2 fruit fly cellular contexts compared by ENCODE assay signal in genomic region chrX:21368410-21368918, dm6.
A peak's percentile ranks its signal among the peaks of the same experiment; 100 is the strongest.
TF ChIP-seq lines count a peak whose summit lies in the region.

No protein-coding gene starts in this region.

TF ChIP-seq in whole organism, embryonic, 481 proteins besides CTCF, POLR2A, EP300 and RAD21 (continued from another document):
- TF ChIP-seq trem (tag; optimal IDR thresholded peaks at IDR 0.05; lab: Kevin White, UChicago) = peak; percentile 16
- peak in 1 of 2 experiments; percentile 30 for TF ChIP-seq bsh (GFP tag; optimal IDR thresholded peaks at IDR 0.05; lab: Kevin White, UChicago)
- TF ChIP-seq CG7963 (GFP tag; IDR thresholded peaks at IDR 0.05; lab: Robert Waterston, UW; ENCODE audit: partially characterized antibody) = 0 out of 3 replicates have a peak, but pooled peaks have one; percentile 18
- TF ChIP-seq HLH4C (GFP tag; IDR thresholded peaks at IDR 0.05; lab: Robert Waterston, UW; ENCODE audit: partially characterized antibody) = 0 out of 3 replicates have a peak, but pooled peaks have one; percentile 10
- TF ChIP-seq Hr78 (GFP tag; optimal IDR thresholded peaks at IDR 0.05; lab: Kevin White, UChicago) = peak in 1 of 2 experiments; percentile 66
- no peak for TF ChIP-seq CrebB (tag; optimal IDR thresholded peaks at IDR 0.05; lab: Kevin White, UChicago)
- TF ChIP-seq CG7786 (GFP tag; optimal IDR thresholded peaks at IDR 0.05; lab: Kevin White, UChicago) = no peak
- no peak for TF ChIP-seq Fer3 (tag; optimal IDR thresholded peaks at IDR 0.05; lab: Kevin White, UChicago)
- TF ChIP-seq Doc2 (GFP tag; IDR thresholded peaks at IDR 0.05; lab: Robert Waterston, UW) = no peak
- peak; percentile 77 for TF ChIP-seq cg (GFP tag; optimal IDR thresholded peaks at IDR 0.05; lab: Kevin White, UChicago)
- TF ChIP-seq CG32772 (GFP tag; IDR thresholded peaks at IDR 0.05; lab: Robert Waterston, UW) = 0 out of 2 replicates have a peak, but pooled peaks have one; percentile 7
- peak; percentile 34 to 69 for TF ChIP-seq Trl (optimal IDR thresholded peaks at IDR 0.05; lab: Kevin White, UChicago)
- no peak for TF ChIP-seq Trl (GFP tag; optimal IDR thresholded peaks at IDR 0.05; lab: Kevin White, UChicago)
- 0 out of 2 replicates have a peak, but pooled peaks have one; percentile 37 for TF ChIP-seq sna (GFP tag; IDR thresholded peaks at IDR 0.05; lab: Robert Waterston, UW; ENCODE audit: partially characterized antibody)
- TF ChIP-seq ind (GFP tag; optimal IDR thresholded peaks at IDR 0.05; lab: Kevin White, UChicago) = no peak
- no peak for TF ChIP-seq gsb (GFP tag; IDR thresholded peaks at IDR 0.05; lab: Robert Waterston, UW)
- TF ChIP-seq CG8478 (optimal IDR thresholded peaks at IDR 0.05; lab: Kevin White, UChicago) = peak; percentile 33
- TF ChIP-seq da (GFP tag; optimal IDR thresholded peaks at IDR 0.05; lab: Kevin White, UChicago) = peak; percentile 76
- no peak for TF ChIP-seq CG12104 (GFP tag; optimal IDR thresholded peaks at IDR 0.05; lab: Kevin White, UChicago)
- TF ChIP-seq phol (tag; optimal IDR thresholded peaks at IDR 0.05; lab: Kevin White, UChicago) = peak; percentile 4
- peak; percentile 35 for TF ChIP-seq Sry-δ (GFP tag; optimal IDR thresholded peaks at IDR 0.05; lab: Kevin White, UChicago)
- peak; percentile 20; the same call in 1 of the 2 replicates for TF ChIP-seq CG3847 (GFP tag; IDR thresholded peaks at IDR 0.05; lab: Robert Waterston, UW)
- TF ChIP-seq B-H2 (GFP tag; optimal IDR thresholded peaks at IDR 0.05; lab: Kevin White, UChicago) = peak; percentile 25
- 0 out of 3 replicates have a peak, but pooled peaks have one; percentile 23 for TF ChIP-seq Aef1 (GFP tag; IDR thresholded peaks at IDR 0.05; lab: Robert Waterston, UW)
- no peak for TF ChIP-seq org-1 (GFP tag; optimal IDR thresholded peaks at IDR 0.05; lab: Kevin White, UChicago)
- TF ChIP-seq HmgZ (tag; optimal IDR thresholded peaks at IDR 0.05; lab: Kevin White, UChicago) = peak; percentile 36
- TF ChIP-seq eve (GFP tag; optimal IDR thresholded peaks at IDR 0.05; lab: Kevin White, UChicago) = no peak
- TF ChIP-seq nau (GFP tag; optimal IDR thresholded peaks at IDR 0.05; lab: Kevin White, UChicago) = peak; percentile 48
- no peak for TF ChIP-seq Nf-YB (GFP tag; optimal IDR thresholded peaks at IDR 0.05; lab: Kevin White, UChicago)
- TF ChIP-seq Hr3 (GFP tag; optimal IDR thresholded peaks at IDR 0.05; lab: Kevin White, UChicago) = no peak
- TF ChIP-seq sob (GFP tag; IDR thresholded peaks at IDR 0.05; lab: Robert Waterston, UW) = 0 out of 2 replicates have a peak, but pooled peaks have one; percentile 29
- no peak for TF ChIP-seq CG43689 (GFP tag; IDR thresholded peaks at IDR 0.05; lab: Robert Waterston, UW)
- peak; percentile 15 for TF ChIP-seq stwl (tag; optimal IDR thresholded peaks at IDR 0.05; lab: Kevin White, UChicago)
- peak; percentile 32 for TF ChIP-seq Med (GFP tag; lab: Kevin White, UChicago)
- TF ChIP-seq bigmax (GFP tag; optimal IDR thresholded peaks at IDR 0.05; lab: Kevin White, UChicago) = peak; percentile 94
- TF ChIP-seq CG8290 (GFP tag; optimal IDR thresholded peaks at IDR 0.05; lab: Kevin White, UChicago) = no peak
- TF ChIP-seq CG8290 (tag; optimal IDR thresholded peaks at IDR 0.05; lab: Kevin White, UChicago) = peak in 1 of 2 experiments; percentile 56
- peak; percentile 7 for TF ChIP-seq sug (tag; optimal IDR thresholded peaks at IDR 0.05; lab: Kevin White, UChicago)
- 0 out of 3 replicates have a peak, but pooled peaks have one; percentile 31 for TF ChIP-seq CG7357 (GFP tag; IDR thresholded peaks at IDR 0.05; lab: Robert Waterston, UW)
- no peak for TF ChIP-seq Side (GFP tag; optimal IDR thresholded peaks at IDR 0.05; lab: Kevin White, UChicago)
- no peak for TF ChIP-seq zen2 (GFP tag; IDR thresholded peaks at IDR 0.05; lab: Robert Waterston, UW; ENCODE audit: partially characterized antibody)
- TF ChIP-seq crol (GFP tag; IDR thresholded peaks at IDR 0.05; lab: Robert Waterston, UW) = peak; percentile 73
- no peak for TF ChIP-seq CG33557 (GFP tag; optimal IDR thresholded peaks at IDR 0.05; lab: Kevin White, UChicago)
- peak; percentile 43 for TF ChIP-seq CG12769 (tag; optimal IDR thresholded peaks at IDR 0.05; lab: Kevin White, UChicago)
- TF ChIP-seq CG13287 (GFP tag; IDR thresholded peaks at IDR 0.05; lab: Robert Waterston, UW; ENCODE audit: partially characterized antibody) = peak; percentile 20; the same call in 1 of the 2 replicates
- TF ChIP-seq ase (GFP tag; IDR thresholded peaks at IDR 0.05; lab: Robert Waterston, UW) = 0 out of 3 replicates have a peak, but pooled peaks have one; percentile 21
- peak; percentile 98 for TF ChIP-seq chinmo (GFP tag; IDR thresholded peaks at IDR 0.05; lab: Robert Waterston, UW; ENCODE audit: partially characterized antibody)
- TF ChIP-seq sqz (GFP tag; optimal IDR thresholded peaks at IDR 0.05; lab: Kevin White, UChicago) = peak; percentile 22
- peak; percentile 68 for TF ChIP-seq CG10321 (GFP tag; IDR thresholded peaks at IDR 0.05; lab: Robert Waterston, UW)
- TF ChIP-seq MBD-R2 (GFP tag; IDR thresholded peaks at IDR 0.05; lab: Robert Waterston, UW) = peak; percentile 24; the same call in 1 of the 2 replicates
- no peak for TF ChIP-seq tup (GFP tag; optimal IDR thresholded peaks at IDR 0.05; lab: Kevin White, UChicago)
- peak; percentile 74 for TF ChIP-seq rib (GFP tag; IDR thresholded peaks at IDR 0.05; lab: Robert Waterston, UW)
- no peak for TF ChIP-seq CG8359 (GFP tag; optimal IDR thresholded peaks at IDR 0.05; lab: Kevin White, UChicago; ENCODE audit: borderline replicate concordance)

TF ChIP-seq in whole organism, prepupa, 60 proteins besides CTCF, POLR2A, EP300 and RAD21 (continued from another document):
- TF ChIP-seq CG34406 (GFP tag; optimal IDR thresholded peaks at IDR 0.05; lab: Kevin White, UChicago) (no peak), Gug (GFP tag; IDR thresholded peaks at IDR 0.05; lab: Robert Waterston, UW) (peak; percentile 32; the same call in 1 of the 2 replicates), ss (GFP tag; optimal IDR thresholded peaks at IDR 0.05; lab: Kevin White, UChicago) (no peak), esn (GFP tag; optimal IDR thresholded peaks at IDR 0.05; lab: Kevin White, UChicago) (no peak), CG6276 (GFP tag; optimal IDR thresholded peaks at IDR 0.05; lab: Kevin White, UChicago) (peak; percentile 58), Sox15 (GFP tag; optimal IDR thresholded peaks at IDR 0.05; lab: Kevin White, UChicago) (no peak), CG8119 (GFP tag; IDR thresholded peaks at IDR 0.05; lab: Robert Waterston, UW) (peak; percentile 57; the same call in 2 of the 3 replicates), CG6163 (GFP tag; IDR thresholded peaks at IDR 0.05; lab: Robert Waterston, UW) (peak; percentile 69; the same call in 2 of the 3 replicates), CG4318 (GFP tag; optimal IDR thresholded peaks at IDR 0.05; lab: Kevin White, UChicago) (no peak), fkh (GFP tag; optimal IDR thresholded peaks at IDR 0.05; lab: Kevin White, UChicago) (peak; percentile 50), topi (GFP tag; optimal IDR thresholded peaks at IDR 0.05; lab: Kevin White, UChicago) (no peak), Eip78C (GFP tag; lab: Kevin White, UChicago) (peak; percentile 74), svp (GFP tag; lab: Kevin White, UChicago) (peak; percentile 78)
